Worm (Caenorhabditis elegans): ENCODE data around the gene bca-1.

- no peak for TF ChIP-seq him-1 (tag; optimal IDR thresholded peaks at IDR 0.05)
- TF ChIP-seq dao-5 (tag; optimal IDR thresholded peaks at IDR 0.05): no peak
Observed at ce11 chrX:6155436-6155835, 49.1 kb downstream of the bca-1 start.
